Worm (Caenorhabditis elegans): ENCODE measurements around the gene K03H1.9.

ce11 chrIII:9965444-9965843 is 24.2 kb upstream of the K03H1.9 start:
- TF ChIP-seq fos-1 (tag; optimal IDR thresholded peaks at IDR 0.05) (no peak), nhr-10 (tag; optimal IDR thresholded peaks at IDR 0.05) (no peak), ZK337.2 (GFP tag; IDR thresholded peaks at IDR 0.05) (no peak), F37D6.2 (tag; optimal IDR thresholded peaks at IDR 0.05) (no peak), unc-62 (GFP tag; optimal IDR thresholded peaks at IDR 0.05 in 1 of 2) (no peak), unc-62 (tag; optimal IDR thresholded peaks at IDR 0.05) (no peak), pha-4 (GFP tag; IDR thresholded peaks at IDR 0.05) (no peak), pha-4 (tag; optimal IDR thresholded peaks at IDR 0.05) (no peak), mdl-1 (tag; optimal IDR thresholded peaks at IDR 0.05) (no peak), egl-27 (tag; optimal IDR thresholded peaks at IDR 0.05) (no peak), dmd-6 (GFP tag; IDR thresholded peaks at IDR 0.05) (no peak), ama-1 (optimal IDR thresholded peaks at IDR 0.05) (no peak), mdt-29 (GFP tag; IDR thresholded peaks at IDR 0.05) (no peak), lin-1 (GFP tag; IDR thresholded peaks at IDR 0.05) (no peak), nhr-77 (tag; optimal IDR thresholded peaks at IDR 0.05) (no peak)

Data from whole organism, L4 larva.